Fruit fly (Drosophila melanogaster): ENCODE measurements around the gene CG33298.

dm6 chr2L:9542578-9542977 is 47.3 kb downstream of the CG33298 start, which contains the start of gene Cpr30B:
- TF ChIP-seq CG6854 (GFP tag; optimal IDR thresholded peaks at IDR 0.05) (no peak), Eip93F (GFP tag; optimal IDR thresholded peaks at IDR 0.05) (no peak), CG11294 (GFP tag; IDR thresholded peaks at IDR 0.05) (no peak), Ets96B (tag; optimal IDR thresholded peaks at IDR 0.05) (no peak)

All from whole organism, prepupa.